Worm (Caenorhabditis elegans): ENCODE data around the gene srx-96.

The srx-96 gene

ce11 chrV:13669170-13669569 lies 42.0 kb upstream of the srx-96 start (continued):
- no peak for TF ChIP-seq B0019.2 (GFP tag; conservative IDR thresholded peaks at IDR 0.05)
- no peak for TF ChIP-seq Y53F4B.3 (GFP tag; IDR thresholded peaks at IDR 0.05)
- TF ChIP-seq him-1 (tag; optimal IDR thresholded peaks at IDR 0.05): peak; percentile 71
- TF ChIP-seq mxl-1 (tag; optimal IDR thresholded peaks at IDR 0.05): no peak
- TF ChIP-seq aptf-2 (GFP tag; conservative IDR thresholded peaks at IDR 0.05): no peak
- TF ChIP-seq rpc-1 (optimal IDR thresholded peaks at IDR 0.05): no peak
- TF ChIP-seq rpc-1 (tag; optimal IDR thresholded peaks at IDR 0.05): no peak
- TF ChIP-seq athp-1 (tag; optimal IDR thresholded peaks at IDR 0.05): peak; percentile 64
- no peak for TF ChIP-seq C06A6.2 (GFP tag; conservative IDR thresholded peaks at IDR 0.05)
- TF ChIP-seq F37B4.10 (GFP tag; IDR thresholded peaks at IDR 0.05): no peak
- no peak for TF ChIP-seq egrh-3 (GFP tag; IDR thresholded peaks at IDR 0.05)
- no peak for TF ChIP-seq nhr-120 (GFP tag; IDR thresholded peaks at IDR 0.05)
- no peak for TF ChIP-seq bed-2 (GFP tag; IDR thresholded peaks at IDR 0.05)
- no peak for TF ChIP-seq F52B5.7 (tag; optimal IDR thresholded peaks at IDR 0.05)
- TF ChIP-seq ceh-40 (GFP tag; IDR thresholded peaks at IDR 0.05): no peak
- TF ChIP-seq F57C9.4 (tag; optimal IDR thresholded peaks at IDR 0.05): no peak
- no peak for TF ChIP-seq hmg-20 (GFP tag; IDR thresholded peaks at IDR 0.05)
- TF ChIP-seq D2030.7 (GFP tag; IDR thresholded peaks at IDR 0.05): no peak
- TF ChIP-seq hlh-26 (GFP tag; conservative IDR thresholded peaks at IDR 0.05): no peak
- peak; percentile 27 for TF ChIP-seq snpc-1.1 (tag; optimal IDR thresholded peaks at IDR 0.05; ENCODE audit: insufficient read depth)
- no peak for TF ChIP-seq madf-10 (tag; optimal IDR thresholded peaks at IDR 0.05)
- no peak for TF ChIP-seq F39B2.1 (GFP tag; IDR thresholded peaks at IDR 0.05)
- TF ChIP-seq nhr-27 (tag; optimal IDR thresholded peaks at IDR 0.05): no peak
- TF ChIP-seq ceh-79 (tag; optimal IDR thresholded peaks at IDR 0.05): no peak
- TF ChIP-seq dpl-1 (GFP tag; optimal IDR thresholded peaks at IDR 0.05): no peak
- TF ChIP-seq mel-28 (tag; optimal IDR thresholded peaks at IDR 0.05; ENCODE audit: borderline replicate concordance): no peak
- TF ChIP-seq cebp-1 (GFP tag; IDR thresholded peaks at IDR 0.05): no peak
- peak; percentile 44 for TF ChIP-seq cebp-1 (tag; optimal IDR thresholded peaks at IDR 0.05)
- 0 out of 2 replicates have a peak, but pooled peaks have one; percentile 72 for TF ChIP-seq madf-3 (GFP tag; IDR thresholded peaks at IDR 0.05)
- TF ChIP-seq akir-1 (GFP tag; optimal IDR thresholded peaks at IDR 0.05): no peak
- TF ChIP-seq Y56A3A.18 (GFP tag; IDR thresholded peaks at IDR 0.05): peak; percentile 77
- no peak for TF ChIP-seq atf-7 (tag; optimal IDR thresholded peaks at IDR 0.05)
- TF ChIP-seq egl-18 (GFP tag; IDR thresholded peaks at IDR 0.05): no peak
- TF ChIP-seq ztf-6 (GFP tag; IDR thresholded peaks at IDR 0.05): no peak
- no peak for TF ChIP-seq attf-3 (GFP tag; conservative IDR thresholded peaks at IDR 0.05)
- TF ChIP-seq F55B11.4 (tag; optimal IDR thresholded peaks at IDR 0.05; ENCODE audit: borderline replicate concordance, insufficient read depth): no peak
- no peak for TF ChIP-seq zim-3 (tag; optimal IDR thresholded peaks at IDR 0.05)
- TF ChIP-seq somi-1 (GFP tag; optimal IDR thresholded peaks at IDR 0.05): no peak
- peak; percentile 76 for TF ChIP-seq lin-26 (GFP tag; IDR thresholded peaks at IDR 0.05)
- TF ChIP-seq lin-40 (tag; optimal IDR thresholded peaks at IDR 0.05): no peak
- TF ChIP-seq ztf-26 (tag; optimal IDR thresholded peaks at IDR 0.05): no peak
- TF ChIP-seq attf-5 (GFP tag; optimal IDR thresholded peaks at IDR 0.05): no peak
- no peak for TF ChIP-seq ZK185.1 (tag; optimal IDR thresholded peaks at IDR 0.05; ENCODE audit: poor library complexity, severe bottlenecking)
- TF ChIP-seq lin-35 (GFP tag; optimal IDR thresholded peaks at IDR 0.05): peak in 2 of 3 experiments; percentile 6 to 45
- TF ChIP-seq nhr-179 (tag; optimal IDR thresholded peaks at IDR 0.05): no peak
- TF ChIP-seq C17E4.6 (GFP tag; IDR thresholded peaks at IDR 0.05): no peak
- TF ChIP-seq dox-1 (GFP tag; IDR thresholded peaks at IDR 0.05): no peak
- peak; percentile 78 for TF ChIP-seq hsf-1 (GFP tag; IDR thresholded peaks at IDR 0.05)
- no peak for TF ChIP-seq ceh-27 (GFP tag; optimal IDR thresholded peaks at IDR 0.05)
- no peak for TF ChIP-seq lsy-27 (tag; optimal IDR thresholded peaks at IDR 0.05; ENCODE audit: borderline replicate concordance, insufficient read depth)
